Worm (Caenorhabditis elegans) whole organism, L4 larva: ENCODE results near the gene B0228.6.

Experiments
- D1046.2 ChIP-seq: fragments of 200-800 bp; sonication (Bioruptor generic); IDR thresholded peaks from 2 replicates; pipeline ENCODE4 v1.3.6; 2022; ENCODE audit warnings: missing genetic modification characterization, missing compliant biosample characterization
- F10B5.3 ChIP-seq: sonication (generic microtip); optimal IDR thresholded peaks from 2 replicates; lab custom pipeline; 2016; ENCODE audit warnings: mild to moderate bottlenecking, missing genetic modification characterization, missing compliant biosample characterization
- F49E8.2 ChIP-seq: sonication (generic microtip); optimal IDR thresholded peaks from 2 replicates; lab custom pipeline; 2016; ENCODE audit warnings: missing compliant biosample characterization, mild to moderate bottlenecking, missing genetic modification characterization, borderline replicate concordance
- R02D3.7 ChIP-seq: fragments of 150-350 bp; sonication (generic microtip); optimal IDR thresholded peaks from 3 replicates; lab custom pipeline; 2014; ENCODE audit warnings: missing biosample characterization, missing genetic modification characterization
- T26A8.4 ChIP-seq: fragments of 200-800 bp; sonication (Bioruptor generic); IDR thresholded peaks from 2 replicates; pipeline ENCODE4 v1.3.6; 2022; ENCODE audit warnings: missing genetic modification characterization, missing compliant biosample characterization
- Y105C5A.15 ChIP-seq: fragments of 200-800 bp; sonication (Bioruptor generic); IDR thresholded peaks from 2 replicates; pipeline ENCODE4 v1.3.6; 2022; ENCODE audit warnings: missing genetic modification characterization, missing compliant biosample characterization
- Y5F2A.4 ChIP-seq: fragments of 200-800 bp; sonication (Bioruptor generic); optimal IDR thresholded peaks from 2 replicates; lab custom pipeline; 2018; ENCODE audit warnings: mild to moderate bottlenecking, missing genetic modification characterization, missing compliant biosample characterization
- Y75B8A.6 ChIP-seq: fragments of 200-800 bp; sonication (Bioruptor generic); IDR thresholded peaks from 2 replicates; pipeline ENCODE4 v1.3.6; 2022; ENCODE audit warnings: missing genetic modification reagents, missing genetic modification characterization, missing compliant biosample characterization
- ama-1 ChIP-seq: fragments of 150-350 bp; optimal IDR thresholded peaks from 2 replicates; lab custom pipeline; 2014; ENCODE audit warnings: inconsistent platforms, mixed read lengths
- arid-1 ChIP-seq: fragments of 200-800 bp; sonication (Bioruptor generic); conservative IDR thresholded peaks from 2 replicates; pipeline ENCODE4 v1.3.6; 2022; ENCODE audit warnings: missing genetic modification reagents, missing genetic modification characterization, missing compliant biosample characterization
- ceh-20 ChIP-seq: fragments of 200-800 bp; sonication (Bioruptor generic); IDR thresholded peaks from 2 replicates; pipeline ENCODE4 v1.3.6; 2022; ENCODE audit warnings: missing genetic modification reagents, missing genetic modification characterization, missing compliant biosample characterization
- ces-1 ChIP-seq: fragments of 150-350 bp; sonication (generic microtip); optimal IDR thresholded peaks from 4 replicates; lab custom pipeline; 2014; ENCODE audit warnings: missing biosample characterization, missing genetic modification reagents, missing genetic modification characterization
- cey-2 ChIP-seq: sonication (generic microtip); optimal IDR thresholded peaks from 3 replicates; lab custom pipeline; 2017; ENCODE audit warnings: missing genetic modification characterization, mild to moderate bottlenecking, missing compliant biosample characterization, antibody characterized with exemption, borderline replicate concordance; ENCODE audit not compliant: insufficient read depth
- daf-16 ChIP-seq, 3 experiments: sonication (generic microtip); optimal IDR thresholded peaks; 2 replicates each; lab custom pipeline; 2016 to 2017; ENCODE audit warnings: missing genetic modification characterization in 3 of 3, missing genetic modification reagents in 3 of 3, mild to moderate bottlenecking in 2 of 3, missing compliant biosample characterization in 2 of 3, missing biosample characterization in 1 of 3, moderate library complexity in 1 of 3
- daf-8 ChIP-seq: fragments of 200-800 bp; sonication (Bioruptor generic); IDR thresholded peaks from 2 replicates; pipeline ENCODE4 v1.3.6; 2022; ENCODE audit warnings: missing genetic modification characterization, missing compliant biosample characterization
- dmd-6 ChIP-seq: fragments of 200-800 bp; sonication (Bioruptor generic); IDR thresholded peaks from 2 replicates; pipeline ENCODE4 v1.3.6; 2022; ENCODE audit warnings: missing genetic modification reagents, missing genetic modification characterization, missing compliant biosample characterization
- dmd-9 ChIP-seq: fragments of 200-800 bp; sonication (Bioruptor generic); IDR thresholded peaks from 2 replicates; pipeline ENCODE4 v1.3.6; 2022; ENCODE audit warnings: missing genetic modification reagents, missing genetic modification characterization, missing compliant biosample characterization
- dve-1 ChIP-seq: sonication (generic microtip); optimal IDR thresholded peaks from 2 replicates; lab custom pipeline; 2017; ENCODE audit warnings: antibody characterized with exemption, mild to moderate bottlenecking, missing genetic modification characterization, missing compliant biosample characterization; ENCODE audit not compliant: insufficient read depth
- egl-27 ChIP-seq: sonication (generic microtip); optimal IDR thresholded peaks from 3 replicates; lab custom pipeline; 2017; ENCODE audit warnings: missing biosample characterization, missing genetic modification reagents, missing genetic modification characterization
- fkh-10 ChIP-seq: fragments of 150-350 bp; optimal IDR thresholded peaks from 2 replicates; lab custom pipeline; 2014; ENCODE audit warnings: missing biosample characterization, missing genetic modification reagents, missing genetic modification characterization
- gei-8 ChIP-seq: fragments of 200-800 bp; sonication (Bioruptor generic); optimal IDR thresholded peaks from 2 replicates; lab custom pipeline; 2018; ENCODE audit warnings: mild to moderate bottlenecking, missing genetic modification characterization, missing compliant biosample characterization
- hif-1 ChIP-seq, 2 experiments: sonication (generic microtip); optimal IDR thresholded peaks; 2 replicates each; lab custom pipeline; 2016 to 2017; ENCODE audit warnings: missing compliant biosample characterization in 2 of 2, missing genetic modification characterization in 2 of 2, missing genetic modification reagents in 2 of 2, missing genotype in 2 of 2, mild to moderate bottlenecking in 1 of 2
- hlh-11 ChIP-seq: fragments of 200-800 bp; sonication (Bioruptor generic); optimal IDR thresholded peaks from 2 replicates; lab custom pipeline; 2018; ENCODE audit warnings: mild to moderate bottlenecking, missing genetic modification characterization, missing compliant biosample characterization
- hmg-1.1 ChIP-seq: fragments of 200-800 bp; sonication (Bioruptor generic); IDR thresholded peaks from 2 replicates; pipeline ENCODE4 v1.3.6; 2022; ENCODE audit warnings: missing genetic modification reagents, missing genetic modification characterization, missing compliant biosample characterization
- jun-1 ChIP-seq: fragments of 150-350 bp; optimal IDR thresholded peaks from 2 replicates; lab custom pipeline; 2014; ENCODE audit warnings: missing biosample characterization, missing genetic modification reagents, missing genetic modification characterization
- lin-1 ChIP-seq: fragments of 200-800 bp; sonication (Bioruptor generic); IDR thresholded peaks from 2 replicates; pipeline ENCODE4 v1.3.6; 2022; ENCODE audit warnings: missing genetic modification reagents, missing genetic modification characterization, missing compliant biosample characterization
- lin-15B ChIP-seq: fragments of 150-350 bp; sonication (generic microtip); optimal IDR thresholded peaks from 3 replicates; lab custom pipeline; 2014; ENCODE audit warnings: missing biosample characterization, missing genetic modification characterization
- lin-29 ChIP-seq: fragments of 200-800 bp; sonication (Bioruptor generic); IDR thresholded peaks from 2 replicates; pipeline ENCODE4 v1.3.6; 2022; ENCODE audit warnings: missing genetic modification reagents, missing genetic modification characterization, missing compliant biosample characterization
- lin-38 ChIP-seq: fragments of 200-800 bp; sonication (Bioruptor generic); IDR thresholded peaks from 2 replicates; pipeline ENCODE4 v1.3.6; 2022; ENCODE audit warnings: missing genetic modification reagents, missing genetic modification characterization, missing compliant biosample characterization
- lsy-2 ChIP-seq, 2 experiments: fragments of 150-350 bp in 1 of 2; sonication (generic microtip) in 1 of 2; optimal IDR thresholded peaks; 2 replicates each; lab custom pipeline; 2014 to 2017; ENCODE audit warnings: missing biosample characterization in 2 of 2, missing genetic modification characterization in 2 of 2
- mep-1 ChIP-seq: fragments of 150-350 bp; sonication (generic microtip); optimal IDR thresholded peaks from 3 replicates; lab custom pipeline; 2014; ENCODE audit warnings: missing biosample characterization, missing genetic modification characterization
- nhr-10 ChIP-seq: fragments of 150-350 bp; optimal IDR thresholded peaks from 2 replicates; lab custom pipeline; 2014; ENCODE audit warnings: missing biosample characterization, missing genetic modification characterization
- nhr-102 ChIP-seq: sonication (generic microtip); optimal IDR thresholded peaks from 2 replicates; lab custom pipeline; 2016; ENCODE audit warnings: mild to moderate bottlenecking, missing genetic modification characterization, moderate library complexity, missing compliant biosample characterization
- nhr-11 ChIP-seq: fragments of 150-350 bp; optimal IDR thresholded peaks from 2 replicates; lab custom pipeline; 2014; ENCODE audit warnings: missing biosample characterization, missing genetic modification characterization
- nhr-237 ChIP-seq: sonication (generic microtip); optimal IDR thresholded peaks from 2 replicates; lab custom pipeline; 2017; ENCODE audit warnings: missing biosample characterization, missing genetic modification characterization
- nhr-28 ChIP-seq: fragments of 150-350 bp; optimal IDR thresholded peaks from 2 replicates; lab custom pipeline; 2014; ENCODE audit warnings: missing biosample characterization, missing genetic modification characterization
- nhr-77 ChIP-seq: fragments of 150-350 bp; optimal IDR thresholded peaks from 2 replicates; lab custom pipeline; 2014; ENCODE audit warnings: missing biosample characterization, missing genetic modification characterization
- php-3 ChIP-seq: fragments of 200-800 bp; sonication (Bioruptor generic); IDR thresholded peaks from 2 replicates; pipeline ENCODE4 v1.3.6; 2022; ENCODE audit warnings: missing genetic modification reagents, missing genetic modification characterization, missing compliant biosample characterization
- pqm-1 ChIP-seq: sonication (generic microtip); optimal IDR thresholded peaks from 2 replicates; lab custom pipeline; 2017; ENCODE audit warnings: missing biosample characterization, missing genetic modification characterization
- rbr-2 ChIP-seq: sonication (generic microtip); optimal IDR thresholded peaks from 2 replicates; lab custom pipeline; 2016; ENCODE audit warnings: missing genotype, missing genetic modification characterization, missing compliant biosample characterization
- sdz-12 ChIP-seq: fragments of 200-800 bp; sonication (Bioruptor generic); optimal IDR thresholded peaks from 2 replicates; lab custom pipeline; 2018; ENCODE audit warnings: mild to moderate bottlenecking, missing genetic modification characterization, missing compliant biosample characterization
- snpc-1.2 ChIP-seq: fragments of 200-800 bp; sonication (Bioruptor generic); IDR thresholded peaks from 2 replicates; pipeline ENCODE4 v1.3.6; 2022; ENCODE audit warnings: missing genetic modification reagents, missing genetic modification characterization, missing compliant biosample characterization
- spr-1 ChIP-seq: sonication (generic microtip); optimal IDR thresholded peaks from 2 replicates; lab custom pipeline; 2016; ENCODE audit warnings: mild to moderate bottlenecking, missing genetic modification characterization, missing compliant biosample characterization
- unc-62 ChIP-seq, 3 experiments: fragments of 150-350 bp in 1 of 3; sonication (generic microtip); optimal IDR thresholded peaks in 2 of 3; peaks in 1 of 3; 1 replicate in 1 of 3; 2 replicates in 2 of 3; lab custom pipeline; 2014 to 2017; ENCODE audit warnings: missing biosample characterization in 3 of 3, missing genetic modification characterization in 3 of 3, missing genetic modification reagents in 3 of 3, missing genotype in 1 of 3
- zfp-2 ChIP-seq: sonication (generic microtip); optimal IDR thresholded peaks from 2 replicates; lab custom pipeline; 2016; ENCODE audit warnings: mild to moderate bottlenecking, missing genetic modification characterization, missing compliant biosample characterization
- ztf-11 ChIP-seq: fragments of 150-350 bp; optimal IDR thresholded peaks from 2 replicates; lab custom pipeline; 2014; ENCODE audit warnings: missing biosample characterization, missing genetic modification characterization

Gene B0228.6

ce11 chrII:7708540-7708939 is 46.4 kb downstream of the B0228.6 start, which contains the start of gene B0495.9 (continued):
- no peak for TF ChIP-seq egl-27
- TF ChIP-seq nhr-10 (tag; lab: Kevin White, UChicago): no peak
- no peak for TF ChIP-seq D1046.2 (GFP tag; lab: Robert Waterston, UW)
- no peak for TF ChIP-seq R02D3.7 (tag; lab: Kevin White, UChicago)
- peak; percentile 48 for TF ChIP-seq spr-1 (tag; lab: Kevin White, UChicago)
- no peak for TF ChIP-seq daf-8 (GFP tag; lab: Robert Waterston, UW)
- no peak for TF ChIP-seq dve-1
- TF ChIP-seq dmd-9 (GFP tag; lab: Robert Waterston, UW): 0 out of 2 replicates have a peak, but pooled peaks have one; percentile 17
- TF ChIP-seq pqm-1 (tag; lab: Kevin White, UChicago): no peak

- TF ChIP-seq zfp-2: no peak
- TF ChIP-seq ceh-20: no peak
- no peak for TF ChIP-seq ces-1 (GFP tag; lab: Kevin White, UChicago)
- TF ChIP-seq nhr-102 (tag; lab: Kevin White, UChicago): no peak
- no peak for TF ChIP-seq arid-1 (GFP tag; lab: Robert Waterston, UW)
These were observed 47.6 kb downstream of the B0228.6 start, which contains the start of gene luc-7L for ce11 chrII:7707383-7707782. Gene luc-7L, minus strand, starts transcription at chrII:7707483.

- no peak for TF ChIP-seq arid-1 (GFP tag; lab: Robert Waterston, UW)
- TF ChIP-seq T26A8.4: no peak
- peak; percentile 53; the same call in 1 of the 2 replicates for TF ChIP-seq dmd-6
- no peak for TF ChIP-seq hif-1 (tag; optimal IDR thresholded peaks at IDR 0.05; lab: Kevin White, UChicago)
- TF ChIP-seq fkh-10: no peak
- peak; percentile 11 for TF ChIP-seq nhr-102 (tag; lab: Kevin White, UChicago)
- no peak for TF ChIP-seq R02D3.7 (tag; lab: Kevin White, UChicago)
- TF ChIP-seq nhr-28: peak; percentile 93
- TF ChIP-seq Y5F2A.4: no peak
- peak; percentile 76 for TF ChIP-seq pqm-1 (tag; lab: Kevin White, UChicago)
- TF ChIP-seq lin-1 (GFP tag; lab: Robert Waterston, UW): no peak
- no peak for TF ChIP-seq Y105C5A.15
- no peak for TF ChIP-seq nhr-237 (tag; lab: Kevin White, UChicago)
- no peak for TF ChIP-seq snpc-1.2 (GFP tag; lab: Robert Waterston, UW)
- peak; percentile 48 for TF ChIP-seq hlh-11 (tag; lab: Kevin White, UChicago)
- no peak for TF ChIP-seq F49E8.2 (tag; lab: Kevin White, UChicago)
- TF ChIP-seq sdz-12 (GFP tag; lab: Kevin White, UChicago): no peak
- TF ChIP-seq cey-2 (tag; lab: Kevin White, UChicago): no peak
- no peak for TF ChIP-seq hmg-1.1 (GFP tag; lab: Robert Waterston, UW)
- no peak for TF ChIP-seq jun-1
- TF ChIP-seq dve-1: peak; percentile 44
- TF ChIP-seq unc-62 (GFP tag; optimal IDR thresholded peaks at IDR 0.05 in 1 of 2; lab: Kevin White, UChicago): no peak
- TF ChIP-seq unc-62 (tag; optimal IDR thresholded peaks at IDR 0.05; lab: Kevin White, UChicago): no peak
- TF ChIP-seq php-3 (GFP tag; lab: Robert Waterston, UW): no peak
- no peak for TF ChIP-seq rbr-2 (tag; lab: Kevin White, UChicago)
- no peak for TF ChIP-seq Y75B8A.6 (GFP tag; lab: Robert Waterston, UW)
- TF ChIP-seq lin-38 (GFP tag; lab: Robert Waterston, UW): 0 out of 2 replicates have a peak, but pooled peaks have one; percentile 40
- TF ChIP-seq nhr-11: peak; percentile 70
- no peak for TF ChIP-seq daf-16 (GFP tag; optimal IDR thresholded peaks at IDR 0.05; lab: Kevin White, UChicago)
- TF ChIP-seq daf-16 (tag; optimal IDR thresholded peaks at IDR 0.05; lab: Kevin White, UChicago): peak; percentile 72
- TF ChIP-seq F10B5.3 (tag; lab: Kevin White, UChicago): no peak
- TF ChIP-seq lin-29: no peak
- TF ChIP-seq ama-1 (lab: Kevin White, UChicago): no peak
- no peak for TF ChIP-seq gei-8 (GFP tag; lab: Kevin White, UChicago)
- no peak for TF ChIP-seq ztf-11
- TF ChIP-seq lin-15B (tag; lab: Kevin White, UChicago): no peak
- no peak for TF ChIP-seq nhr-77 (tag; lab: Kevin White, UChicago)
- TF ChIP-seq mep-1 (tag; lab: Kevin White, UChicago): no peak
- peak in 1 of 2 experiments; percentile 11 for TF ChIP-seq lsy-2 (tag; optimal IDR thresholded peaks at IDR 0.05; lab: Kevin White, UChicago)
These were observed 49.8 kb downstream of the B0228.6 start, which contains the start of gene B0495.7 for ce11 chrII:7705152-7705551. Gene B0495.7, minus strand, starts transcription at chrII:7705233.
